Worm (Caenorhabditis elegans): ENCODE data around the gene F56B3.11.

DNA sequence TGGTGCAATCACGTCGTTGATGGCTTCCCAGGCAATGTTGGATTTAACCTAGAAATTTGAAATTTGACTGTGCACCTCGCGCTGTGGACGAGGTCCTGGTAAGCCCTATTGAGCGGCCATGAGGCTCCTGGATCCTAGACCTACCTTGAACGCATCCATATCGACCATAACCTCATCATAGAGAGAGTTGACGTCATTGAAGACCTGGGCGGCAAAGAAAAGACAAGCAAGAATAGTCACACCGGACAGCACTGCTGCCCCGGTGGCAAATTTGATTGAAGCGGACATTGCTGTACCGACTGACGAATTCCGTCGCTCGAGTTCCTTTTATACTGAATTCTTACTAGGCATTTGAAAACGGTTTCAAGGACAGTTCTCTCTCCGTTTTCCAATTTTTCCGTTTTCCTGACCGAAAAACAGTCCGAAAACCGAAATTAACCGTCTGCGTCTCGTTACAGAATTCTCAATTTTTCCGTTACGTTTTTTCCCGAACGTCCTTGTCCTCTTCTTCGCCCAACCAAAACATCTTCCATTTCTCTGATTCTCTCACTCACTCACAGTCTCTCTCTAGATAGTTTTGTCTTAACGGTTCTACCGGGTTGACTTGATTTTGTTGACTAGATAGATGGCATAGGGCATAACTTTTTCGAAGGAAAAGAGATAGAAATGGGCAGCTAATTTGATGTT is 32.9 kb downstream of the F56B3.11 start, which contains the start of gene col-103:
- TF ChIP-seq nhr-28 (tag; optimal IDR thresholded peaks at IDR 0.05) (no peak), nhr-76 (tag; optimal IDR thresholded peaks at IDR 0.05) (no peak), elt-3 (tag; optimal IDR thresholded peaks at IDR 0.05) (no peak), nhr-237 (tag; optimal IDR thresholded peaks at IDR 0.05) (no peak)

Measured in whole organism, mixed stage, embryonic.